Worm (Caenorhabditis elegans) whole organism, young adult: ENCODE measurements around the gene T26A5.2.

Experiments
- B0035.1 ChIP-seq: sonication (generic microtip); optimal IDR thresholded peaks from 2 replicates; lab custom pipeline; 2016; ENCODE audit warnings: missing genetic modification characterization, mild to moderate bottlenecking, missing compliant biosample characterization, missing genotype, missing genetic modification reagents
- F49E8.2 ChIP-seq: sonication (generic microtip); optimal IDR thresholded peaks from 3 replicates; lab custom pipeline; 2017; ENCODE audit warnings: missing genetic modification characterization, mild to moderate bottlenecking, missing compliant biosample characterization, antibody characterized with exemption, moderate library complexity; ENCODE audit not compliant: insufficient read depth
- Y53F4B.3 ChIP-seq: fragments of 200-800 bp; sonication (Bioruptor generic); IDR thresholded peaks from 2 replicates; pipeline ENCODE4 v1.3.6; 2022; ENCODE audit warnings: missing genetic modification reagents, missing genetic modification characterization, missing compliant biosample characterization
- aptf-2 ChIP-seq: fragments of 200-800 bp; sonication (Bioruptor generic); conservative IDR thresholded peaks from 2 replicates; pipeline ENCODE4 v1.3.6; 2022; ENCODE audit warnings: missing genetic modification reagents, missing genetic modification characterization, missing compliant biosample characterization
- egl-44 ChIP-seq: fragments of 200-800 bp; sonication (Bioruptor generic); IDR thresholded peaks from 2 replicates; pipeline ENCODE4 v1.3.6; 2022; ENCODE audit warnings: missing genetic modification reagents, missing genetic modification characterization, missing compliant biosample characterization
- gei-17 ChIP-seq: fragments of 200-800 bp; sonication (Bioruptor generic); optimal IDR thresholded peaks from 2 replicates; lab custom pipeline; 2018; ENCODE audit warnings: mild to moderate bottlenecking, missing genetic modification characterization, missing compliant biosample characterization
- ztf-22 ChIP-seq: fragments of 200-800 bp; sonication (Bioruptor generic); optimal IDR thresholded peaks from 2 replicates; lab custom pipeline; 2018; ENCODE audit warnings: mild to moderate bottlenecking, missing genetic modification characterization, moderate library complexity, missing compliant biosample characterization

- TF ChIP-seq ztf-22 (GFP tag; lab: Kevin White, UChicago) (no peak), egl-44 (no peak), B0035.1 (tag; lab: Kevin White, UChicago) (no peak), aptf-2 (GFP tag; lab: Robert Waterston, UW) (no peak), gei-17 (GFP tag; lab: Kevin White, UChicago) (no peak), Y53F4B.3 (no peak), F49E8.2 (tag; lab: Kevin White, UChicago) (peak; percentile 42)
These were observed 13.4 kb upstream of the T26A5.2 start for ce11 chrIII:6453665-6454064.
